Worm (Caenorhabditis elegans): ENCODE results near the gene pph-5.
A peak's percentile ranks its signal among the peaks of the same experiment; 100 is the strongest.

The pph-5 gene

ce11 chrV:19189963-19190597 lies at the start of gene pph-5, which contains the start of gene Y39B6A.3:
TSS of gene pph-5 (plus strand) at chrV:19190547.
TSS of gene Y39B6A.3 (minus strand) at chrV:19190013.
- no peak for TF ChIP-seq zip-2 (tag; optimal IDR thresholded peaks at IDR 0.05)
- TF ChIP-seq unc-62 (GFP tag; optimal IDR thresholded peaks at IDR 0.05 in 1 of 2) = no peak
- TF ChIP-seq unc-62 (tag; optimal IDR thresholded peaks at IDR 0.05) = no peak
- TF ChIP-seq nhr-102 (tag; optimal IDR thresholded peaks at IDR 0.05) = no peak
- TF ChIP-seq zag-1 (tag; optimal IDR thresholded peaks at IDR 0.05) = no peak
- TF ChIP-seq R02D3.7 (tag; optimal IDR thresholded peaks at IDR 0.05) = peak; percentile 94
- no peak for TF ChIP-seq egl-43 (GFP tag; IDR thresholded peaks at IDR 0.05)
- TF ChIP-seq spr-3 (GFP tag; optimal IDR thresholded peaks at IDR 0.05) = no peak
- TF ChIP-seq T20F7.1 (GFP tag; optimal IDR thresholded peaks at IDR 0.05) = peak; percentile 100
- TF ChIP-seq aha-1 (tag) = peak; percentile 24
- no peak for TF ChIP-seq daf-19 (GFP tag; conservative IDR thresholded peaks at IDR 0.05)
- peak; percentile 19 for TF ChIP-seq dve-1 (tag; optimal IDR thresholded peaks at IDR 0.05; ENCODE audit: insufficient read depth)
- peak; percentile 99 for TF ChIP-seq Y48G9A.11 (GFP tag; IDR thresholded peaks at IDR 0.05)
- no peak for TF ChIP-seq pqm-1 (tag; optimal IDR thresholded peaks at IDR 0.05)
- no peak for TF ChIP-seq F26F4.8 (GFP tag; conservative IDR thresholded peaks at IDR 0.05)
- TF ChIP-seq nhr-28 (tag; optimal IDR thresholded peaks at IDR 0.05) = no peak
- TF ChIP-seq mdl-1 (tag; optimal IDR thresholded peaks at IDR 0.05) = no peak
- peak; percentile 35 for TF ChIP-seq rbr-2 (tag; optimal IDR thresholded peaks at IDR 0.05)
- peak in 1 of 2 experiments; percentile 42 for TF ChIP-seq lsy-2 (tag; optimal IDR thresholded peaks at IDR 0.05)
- TF ChIP-seq T26A8.4 (GFP tag; IDR thresholded peaks at IDR 0.05) = no peak
- peak; percentile 37 for TF ChIP-seq dpl-1 (GFP tag; optimal IDR thresholded peaks at IDR 0.05)
- no peak for TF ChIP-seq ceh-20 (GFP tag; IDR thresholded peaks at IDR 0.05)
- no peak for TF ChIP-seq gei-8 (GFP tag; optimal IDR thresholded peaks at IDR 0.05)
- peak; percentile 48 for TF ChIP-seq mep-1 (tag; optimal IDR thresholded peaks at IDR 0.05)
- TF ChIP-seq ceh-28 (tag; optimal IDR thresholded peaks at IDR 0.05) = no peak
- TF ChIP-seq mes-2 (tag; optimal IDR thresholded peaks at IDR 0.05; ENCODE audit: poor library complexity, severe bottlenecking) = peak; percentile 48
- TF ChIP-seq hmg-1.1 (GFP tag; IDR thresholded peaks at IDR 0.05) = 0 out of 2 replicates have a peak, but pooled peaks have one; percentile 26
- TF ChIP-seq nhr-11 (tag; optimal IDR thresholded peaks at IDR 0.05) = peak; percentile 14

- TF ChIP-seq cey-2 (tag; optimal IDR thresholded peaks at IDR 0.05; ENCODE audit: borderline replicate concordance, insufficient read depth) (no peak), lin-13 (GFP tag; optimal IDR thresholded peaks at IDR 0.05) (no peak), fos-1 (tag; optimal IDR thresholded peaks at IDR 0.05) (no peak), madf-5 (GFP tag; IDR thresholded peaks at IDR 0.05) (no peak), egl-43 (GFP tag; IDR thresholded peaks at IDR 0.05) (no peak; the same call in 1 of the 2 replicates), nhr-41 (GFP tag; IDR thresholded peaks at IDR 0.05) (no peak), nhr-48 (tag; optimal IDR thresholded peaks at IDR 0.05) (peak; percentile 8), hlh-11 (tag; optimal IDR thresholded peaks at IDR 0.05) (no peak), dmd-8 (GFP tag; IDR thresholded peaks at IDR 0.05) (no peak), ceh-82 (tag; optimal IDR thresholded peaks at IDR 0.05) (no peak), Y75B8A.6 (GFP tag; IDR thresholded peaks at IDR 0.05) (no peak), unc-130 (GFP tag; optimal IDR thresholded peaks at IDR 0.05) (no peak), ZK337.2 (GFP tag; IDR thresholded peaks at IDR 0.05) (no peak), dmd-9 (GFP tag; IDR thresholded peaks at IDR 0.05) (peak; percentile 52; the same call in 1 of the 2 replicates), nhr-76 (tag; optimal IDR thresholded peaks at IDR 0.05) (no peak), Y48G9A.11 (GFP tag; IDR thresholded peaks at IDR 0.05) (peak; percentile 62), lsy-2 (tag; optimal IDR thresholded peaks at IDR 0.05) (no peak), lin-15B (tag; optimal IDR thresholded peaks at IDR 0.05) (no peak), mxl-2 (GFP tag; conservative IDR thresholded peaks at IDR 0.05) (no peak), madf-9 (GFP tag; conservative IDR thresholded peaks at IDR 0.05) (peak; percentile 48; the same call in 1 of the 2 replicates), zfp-3 (GFP tag; conservative IDR thresholded peaks at IDR 0.05) (no peak), zip-11 (GFP tag; IDR thresholded peaks at IDR 0.05) (no peak), dve-1 (tag; optimal IDR thresholded peaks at IDR 0.05; ENCODE audit: insufficient read depth) (no peak), zfp-2 (tag; optimal IDR thresholded peaks at IDR 0.05) (peak; percentile 0), lin-1 (GFP tag; IDR thresholded peaks at IDR 0.05) (no peak), rbr-2 (tag; optimal IDR thresholded peaks at IDR 0.05) (peak; percentile 23), mes-2 (tag; optimal IDR thresholded peaks at IDR 0.05; ENCODE audit: poor library complexity, severe bottlenecking) (no peak), ces-1 (GFP tag; optimal IDR thresholded peaks at IDR 0.05) (no peak)
Observed at ce11 chrV:19142595-19142994, 47.8 kb upstream of the pph-5 start.
